Fruit fly (Drosophila melanogaster): ENCODE results near the gene Pus7.

Pus7 gene

DNA sequence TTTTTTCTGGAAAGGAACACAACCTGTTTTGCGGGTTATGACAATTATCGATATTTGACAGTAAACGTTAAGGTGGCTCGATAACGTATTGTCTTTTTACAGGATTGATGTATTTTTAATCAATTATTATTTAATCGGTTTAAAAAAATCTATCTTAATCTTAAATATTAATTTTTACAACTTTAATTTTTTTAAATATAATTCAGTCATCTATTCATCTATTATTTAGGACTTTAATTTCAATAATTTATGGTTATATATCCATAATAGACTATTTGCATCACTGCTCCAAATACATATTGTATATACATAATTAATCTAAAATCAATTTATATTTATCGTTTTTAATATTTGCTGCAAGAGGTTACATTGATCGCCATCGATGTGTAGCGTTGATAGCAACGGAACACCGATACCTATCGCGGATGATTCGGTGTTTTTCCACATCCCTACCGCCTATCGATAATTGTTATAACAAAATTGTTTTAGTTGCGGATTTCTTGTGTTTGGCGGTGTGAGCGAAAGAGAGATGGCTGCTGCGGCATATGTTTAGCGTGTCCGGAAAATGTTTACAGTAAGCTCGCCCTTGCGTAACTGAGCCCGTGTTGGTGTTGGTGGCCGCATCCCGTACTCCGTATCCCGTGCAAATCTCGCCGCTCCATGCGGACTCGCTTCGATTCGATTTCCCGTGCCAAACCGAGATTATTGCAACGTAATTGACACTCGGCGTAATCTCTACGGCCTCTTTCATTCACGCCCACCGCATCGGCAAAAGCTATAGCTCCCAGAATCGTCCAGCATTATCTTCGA, 15.2 kb downstream of the Pus7 start, which contains the start of the genes GstO1 and foi (continued):
- TF ChIP-seq Gsc (GFP tag; IDR thresholded peaks at IDR 0.05) (no peak), Doc2 (GFP tag; IDR thresholded peaks at IDR 0.05) (no peak), D (optimal IDR thresholded peaks at IDR 0.05) (no peak), D (GFP tag; optimal IDR thresholded peaks at IDR 0.05) (no peak), lmd (GFP tag; IDR thresholded peaks at IDR 0.05) (no peak; the same call in 1 of the 2 replicates), Kr (GFP tag; optimal IDR thresholded peaks at IDR 0.05) (no peak), repo (GFP tag; optimal IDR thresholded peaks at IDR 0.05) (no peak), ara (GFP tag; IDR thresholded peaks at IDR 0.05) (no peak), CG16779 (GFP tag; IDR thresholded peaks at IDR 0.05) (no peak), Camta (GFP tag; optimal IDR thresholded peaks at IDR 0.05) (no peak), ase (GFP tag; IDR thresholded peaks at IDR 0.05) (no peak), CG4404 (GFP tag; IDR thresholded peaks at IDR 0.05) (no peak), CG18011 (GFP tag; optimal IDR thresholded peaks at IDR 0.05) (no peak), pros (GFP tag; optimal IDR thresholded peaks at IDR 0.05) (no peak), twi (tag; optimal IDR thresholded peaks at IDR 0.05) (no peak), Lhr (GFP tag; optimal IDR thresholded peaks at IDR 0.05) (no peak), sug (tag; optimal IDR thresholded peaks at IDR 0.05) (peak; percentile 55), danr (GFP tag; IDR thresholded peaks at IDR 0.05) (no peak), CG33557 (GFP tag; optimal IDR thresholded peaks at IDR 0.05) (no peak), HLH3B (GFP tag; IDR thresholded peaks at IDR 0.05) (0 out of 2 replicates have a peak, but pooled peaks have one; percentile 29), sqz (GFP tag; optimal IDR thresholded peaks at IDR 0.05) (no peak), toy (GFP tag; IDR thresholded peaks at IDR 0.05) (no peak), fd64A (GFP tag; optimal IDR thresholded peaks at IDR 0.05) (no peak), Sin3A (optimal IDR thresholded peaks at IDR 0.05) (peak; percentile 20), lov (optimal IDR thresholded peaks at IDR 0.05) (no peak), lov (GFP tag; IDR thresholded peaks at IDR 0.05) (no peak), CG6791 (GFP tag; IDR thresholded peaks at IDR 0.05; ENCODE audit: partially characterized antibody) (peak; percentile 99), CG16815 (GFP tag; optimal IDR thresholded peaks at IDR 0.05) (no peak), crc (GFP tag; optimal IDR thresholded peaks at IDR 0.05) (no peak), onecut (GFP tag; IDR thresholded peaks at IDR 0.05) (peak; percentile 54; the same call in 1 of the 2 replicates), CG15073 (GFP tag; optimal IDR thresholded peaks at IDR 0.05) (no peak), Spps (tag; optimal IDR thresholded peaks at IDR 0.05) (no peak), CHES-1-like (GFP tag; optimal IDR thresholded peaks at IDR 0.05) (peak; percentile 14), abd-A (tag; optimal IDR thresholded peaks at IDR 0.05) (no peak), hb (GFP tag; IDR thresholded peaks at IDR 0.05; ENCODE audit: partially characterized antibody) (peak; percentile 98), Aef1 (GFP tag; IDR thresholded peaks at IDR 0.05) (no peak), cad (GFP tag; optimal IDR thresholded peaks at IDR 0.05) (no peak), CG12104 (GFP tag; optimal IDR thresholded peaks at IDR 0.05) (no peak), Adf1 (GFP tag; IDR thresholded peaks at IDR 0.05) (peak; percentile 26; the same call in 1 of the 2 replicates), CG31388 (GFP tag; optimal IDR thresholded peaks at IDR 0.05) (no peak), CG17385 (GFP tag; optimal IDR thresholded peaks at IDR 0.05) (peak; percentile 24), Lpt (GFP tag; optimal IDR thresholded peaks at IDR 0.05) (no peak), dati (GFP tag; IDR thresholded peaks at IDR 0.05) (no peak), CG10147 (GFP tag; optimal IDR thresholded peaks at IDR 0.05) (peak; percentile 6), ems (GFP tag; optimal IDR thresholded peaks at IDR 0.05) (no peak), CG3847 (GFP tag; IDR thresholded peaks at IDR 0.05) (peak; percentile 36), CG2129 (GFP tag; IDR thresholded peaks at IDR 0.05; ENCODE audit: partially characterized antibody) (peak; percentile 91), sisA (GFP tag; IDR thresholded peaks at IDR 0.05) (no peak), Hr78 (GFP tag; optimal IDR thresholded peaks at IDR 0.05) (no peak), psq (GFP tag; optimal IDR thresholded peaks at IDR 0.05) (peak; percentile 12), Ada2b (GFP tag; IDR thresholded peaks at IDR 0.05) (0 out of 2 replicates have a peak, but pooled peaks have one; percentile 17)

All from whole organism, embryonic.